Worm (Caenorhabditis elegans) whole organism, L1 larva: ENCODE measurements around the gene heri-1.

Experiments
- C16A3.4 ChIP-seq: fragments of 150-350 bp; optimal IDR thresholded peaks from 2 replicates; lab custom pipeline; 2014; ENCODE audit warnings: missing biosample characterization, missing genetic modification characterization
- C34B4.2 ChIP-seq: sonication (generic microtip); optimal IDR thresholded peaks from 2 replicates; lab custom pipeline; 2017; ENCODE audit warnings: mild to moderate bottlenecking, missing genetic modification characterization, missing compliant biosample characterization
- Y116A8C.19 ChIP-seq: sonication (generic microtip); optimal IDR thresholded peaks from 2 replicates; lab custom pipeline; 2016; ENCODE audit warnings: missing compliant biosample characterization, missing genetic modification characterization, borderline replicate concordance
- dpl-1 ChIP-seq, 3 experiments: fragments of 150-350 bp in 2 of 3; sonication (generic microtip) in 1 of 3; optimal IDR thresholded peaks; 2 replicates each; lab custom pipeline; 2014 to 2017; ENCODE audit warnings: missing biosample characterization in 3 of 3, missing genetic modification characterization in 3 of 3, missing genetic modification reagents in 3 of 3
- dsc-1 ChIP-seq: sonication (generic microtip); optimal IDR thresholded peaks from 2 replicates; lab custom pipeline; 2016; ENCODE audit warnings: mild to moderate bottlenecking, missing genetic modification characterization, missing compliant biosample characterization
- efl-1 ChIP-seq, 4 experiments: fragments of 150-350 bp; optimal IDR thresholded peaks in 3 of 4; peaks in 1 of 4; 1 replicate in 1 of 4; 2 replicates in 3 of 4; lab custom pipeline; 2014; ENCODE audit warnings: missing biosample characterization in 2 of 4, missing genetic modification characterization in 2 of 4, missing genetic modification reagents in 2 of 4
- elt-2 ChIP-seq: sonication (generic microtip); optimal IDR thresholded peaks from 2 replicates; lab custom pipeline; 2016; ENCODE audit warnings: missing genetic modification characterization, mild to moderate bottlenecking, inconsistent platforms, missing compliant biosample characterization, missing genetic modification reagents
- elt-3 ChIP-seq, 6 experiments: fragments of 150-350 bp in 1 of 6; sonication (generic microtip); optimal IDR thresholded peaks; 2 replicates each; lab custom pipeline; 2017 to 2018; ENCODE audit warnings: missing biosample characterization in 6 of 6, missing genetic modification characterization in 6 of 6, inconsistent platforms in 1 of 6
- fkh-8 ChIP-seq: sonication (generic microtip); optimal IDR thresholded peaks from 2 replicates; lab custom pipeline; 2016; ENCODE audit warnings: mild to moderate bottlenecking, missing genetic modification characterization, missing compliant biosample characterization
- lin-14 ChIP-seq: fragments of 200-800 bp; sonication (Bioruptor generic); optimal IDR thresholded peaks from 2 replicates; lab custom pipeline; 2018; ENCODE audit warnings: mild to moderate bottlenecking, missing genetic modification characterization, moderate library complexity, missing compliant biosample characterization
- lir-3 ChIP-seq: sonication (generic microtip); optimal IDR thresholded peaks from 2 replicates; lab custom pipeline; 2016; ENCODE audit warnings: mild to moderate bottlenecking, missing genetic modification characterization, moderate library complexity, missing compliant biosample characterization; ENCODE audit not compliant: poor library complexity
- lsy-2 ChIP-seq, 2 experiments: fragments of 150-350 bp; optimal IDR thresholded peaks; 2 replicates each; lab custom pipeline; 2014; ENCODE audit warnings: missing biosample characterization in 2 of 2, missing genetic modification characterization in 2 of 2
- mef-2 ChIP-seq: fragments of 150-350 bp; optimal IDR thresholded peaks from 2 replicates; lab custom pipeline; 2014; ENCODE audit warnings: missing biosample characterization, missing genetic modification characterization
- mep-1 ChIP-seq: fragments of 150-350 bp; optimal IDR thresholded peaks from 2 replicates; lab custom pipeline; 2014; ENCODE audit warnings: missing biosample characterization, missing genetic modification characterization
- nhr-11 ChIP-seq: fragments of 150-350 bp; optimal IDR thresholded peaks from 2 replicates; lab custom pipeline; 2014; ENCODE audit warnings: missing biosample characterization, missing genetic modification characterization
- nhr-19 ChIP-seq: fragments of 200-800 bp; sonication (Bioruptor generic); conservative IDR thresholded peaks from 2 replicates; pipeline ENCODE4 v1.3.6; 2022; ENCODE audit warnings: missing genetic modification characterization, missing compliant biosample characterization
- nhr-20 ChIP-seq: sonication (generic microtip); optimal IDR thresholded peaks from 2 replicates; lab custom pipeline; 2016; ENCODE audit warnings: mild to moderate bottlenecking, missing genetic modification characterization, missing compliant biosample characterization
- nhr-28 ChIP-seq: fragments of 150-350 bp; optimal IDR thresholded peaks from 2 replicates; lab custom pipeline; 2014; ENCODE audit warnings: missing biosample characterization, missing genetic modification characterization
- nhr-47 ChIP-seq: sonication (generic microtip); optimal IDR thresholded peaks from 2 replicates; lab custom pipeline; 2016; ENCODE audit warnings: mild to moderate bottlenecking, missing genetic modification characterization, moderate library complexity, missing compliant biosample characterization
- nhr-90 ChIP-seq: sonication (generic microtip); optimal IDR thresholded peaks from 2 replicates; lab custom pipeline; 2016; ENCODE audit warnings: mild to moderate bottlenecking, missing genetic modification characterization, missing compliant biosample characterization; ENCODE audit not compliant: poor library complexity
- pag-3 ChIP-seq: sonication (generic microtip); optimal IDR thresholded peaks from 2 replicates; lab custom pipeline; 2017; ENCODE audit warnings: missing genetic modification characterization, mild to moderate bottlenecking, missing compliant biosample characterization, antibody characterized with exemption, borderline replicate concordance; ENCODE audit not compliant: insufficient read depth
- pqm-1 ChIP-seq: sonication (generic microtip); optimal IDR thresholded peaks from 3 replicates; lab custom pipeline; 2017; ENCODE audit warnings: missing biosample characterization, missing genetic modification characterization
- snpc-4 ChIP-seq: fragments of 150-350 bp; optimal IDR thresholded peaks from 2 replicates; lab custom pipeline; 2014; ENCODE audit warnings: missing biosample characterization, missing genetic modification characterization
- snu-23 ChIP-seq: sonication (generic microtip); optimal IDR thresholded peaks from 2 replicates; lab custom pipeline; 2016; ENCODE audit warnings: missing genetic modification characterization, missing compliant biosample characterization
- sox-4 ChIP-seq: sonication (generic microtip); optimal IDR thresholded peaks from 2 replicates; lab custom pipeline; 2016; ENCODE audit warnings: missing genetic modification characterization, missing compliant biosample characterization
- unc-86 ChIP-seq: sonication (generic microtip); optimal IDR thresholded peaks from 2 replicates; lab custom pipeline; 2016; ENCODE audit warnings: missing genetic modification characterization, missing compliant biosample characterization
- zag-1 ChIP-seq: fragments of 150-350 bp; optimal IDR thresholded peaks from 2 replicates; lab custom pipeline; 2014; ENCODE audit warnings: missing biosample characterization, missing genetic modification characterization
- ztf-4 ChIP-seq: fragments of 150-350 bp; optimal IDR thresholded peaks from 2 replicates; lab custom pipeline; 2014; ENCODE audit warnings: missing biosample characterization, missing genetic modification characterization

heri-1 gene

ce11 chrII:6135530-6135929 is 22.5 kb upstream of the heri-1 start:
- no peak for TF ChIP-seq mef-2 (tag; lab: Kevin White, UChicago)
- TF ChIP-seq nhr-20 (tag; lab: Kevin White, UChicago), result no peak
- no peak for TF ChIP-seq Y116A8C.19

- TF ChIP-seq dsc-1 (tag; lab: Kevin White, UChicago) (no peak), pag-3 (tag; lab: Kevin White, UChicago) (no peak)
Measured at ce11 chrII:6132595-6132994, 19.6 kb upstream of the heri-1 start, which contains the start of gene abts-3. Gene abts-3, plus strand, starts transcription at chrII:6132895.

DNA sequence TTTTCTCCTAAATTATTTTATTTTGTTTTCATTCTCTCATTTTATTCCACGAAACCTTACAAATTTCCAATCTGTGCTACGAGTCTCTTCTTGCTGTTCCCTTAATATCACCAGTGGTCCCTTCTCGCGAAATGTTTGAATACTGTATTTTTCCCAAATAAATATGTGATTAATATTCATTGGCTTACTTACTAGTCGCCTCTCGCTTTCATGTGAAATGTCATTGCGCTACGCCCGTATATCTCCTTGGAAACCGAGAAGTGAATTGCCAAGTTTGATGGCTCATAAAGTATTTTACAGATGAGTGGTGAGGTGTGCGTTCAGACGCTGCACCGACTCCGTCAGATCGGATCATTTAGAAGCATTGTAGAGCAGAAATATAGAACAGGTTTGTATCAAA is 12.3 kb upstream of the heri-1 start, which contains the start of gene rars-2:
TSS of gene rars-2 (plus strand) at position 301 of the 400 bp plus-strand sequence.
- TF ChIP-seq snpc-4 (tag; lab: Kevin White, UChicago) (no peak), dpl-1 (GFP tag; optimal IDR thresholded peaks at IDR 0.05; lab: Kevin White, UChicago) (no peak), lsy-2 (tag; optimal IDR thresholded peaks at IDR 0.05; lab: Kevin White, UChicago) (no peak), lir-3 (tag; lab: Kevin White, UChicago) (no peak), nhr-19 (GFP tag; lab: Robert Waterston, UW) (no peak), sox-4 (tag; lab: Kevin White, UChicago) (no peak), snu-23 (GFP tag; lab: Kevin White, UChicago) (no peak), nhr-90 (tag; lab: Kevin White, UChicago) (no peak)

DNA sequence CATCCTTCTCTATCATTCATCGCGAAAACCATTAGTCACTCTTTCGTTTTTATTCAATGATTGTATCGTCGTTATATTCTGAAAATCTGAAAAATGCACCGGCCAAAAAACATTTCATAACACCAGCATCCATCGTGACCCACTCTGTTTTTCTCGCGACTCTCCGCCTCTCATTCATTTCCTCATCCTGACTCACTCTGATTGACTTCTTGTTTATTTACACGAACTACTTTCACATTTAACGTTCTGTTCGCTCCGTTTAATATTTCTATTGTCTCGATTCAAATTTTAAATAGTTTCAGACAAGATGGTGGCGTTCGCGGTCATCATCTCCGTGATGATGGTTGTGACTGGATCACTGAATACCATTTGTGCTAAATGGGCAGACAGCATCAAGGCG is 10.5 kb upstream of the heri-1 start, which contains the start of gene C29H12.2:
TSS of gene C29H12.2 (plus strand) at position 297 of the 400 bp plus-strand sequence.
- TF ChIP-seq unc-86 (tag; lab: Kevin White, UChicago) (no peak), ztf-4 (tag; lab: Kevin White, UChicago) (no peak), nhr-47 (tag; lab: Kevin White, UChicago) (no peak), nhr-11 (tag; lab: Kevin White, UChicago) (no peak), nhr-28 (no peak), efl-1 (optimal IDR thresholded peaks at IDR 0.05; lab: Kevin White, UChicago) (no peak), efl-1 (GFP tag; optimal IDR thresholded peaks at IDR 0.05 in 1 of 2; lab: Kevin White, UChicago) (peak; percentile 9 to 32), zag-1 (tag; lab: Kevin White, UChicago) (no peak), lin-14 (GFP tag; lab: Kevin White, UChicago) (peak; percentile 27)

ce11 chrII:6122641-6123424 is 9.8 kb upstream of the heri-1 start:
- peak in 1 of 2 experiments; percentile 19 for TF ChIP-seq lsy-2 (tag; optimal IDR thresholded peaks at IDR 0.05; lab: Kevin White, UChicago)
- no peak for TF ChIP-seq fkh-8 (tag; lab: Kevin White, UChicago)
- peak; percentile 74 for TF ChIP-seq elt-2 (tag; lab: Kevin White, UChicago)
- TF ChIP-seq sox-4 (tag; lab: Kevin White, UChicago), result no peak
- peak; percentile 55 for TF ChIP-seq mep-1 (tag; lab: Kevin White, UChicago)
- TF ChIP-seq pqm-1 (tag; lab: Kevin White, UChicago), result peak; percentile 96
- peak; percentile 3 to 34 for TF ChIP-seq efl-1 (optimal IDR thresholded peaks at IDR 0.05; lab: Kevin White, UChicago)
- peak in 1 of 2 experiments; percentile 21 for TF ChIP-seq efl-1 (GFP tag; optimal IDR thresholded peaks at IDR 0.05 in 1 of 2; lab: Kevin White, UChicago)
- peak in 1 of 6 experiments; percentile 9 for TF ChIP-seq elt-3 (tag; optimal IDR thresholded peaks at IDR 0.05; lab: Kevin White, UChicago)
- peak; percentile 10 for TF ChIP-seq nhr-47 (tag; lab: Kevin White, UChicago)
- TF ChIP-seq C34B4.2, result no peak
- peak; percentile 64 for TF ChIP-seq lin-14 (GFP tag; lab: Kevin White, UChicago)
- peak; percentile 16 for TF ChIP-seq C16A3.4 (tag; lab: Kevin White, UChicago)
- TF ChIP-seq dpl-1 (GFP tag; optimal IDR thresholded peaks at IDR 0.05; lab: Kevin White, UChicago), result peak in 1 of 3 experiments; percentile 30
- TF ChIP-seq, all 84 proteins: peak for 10
